Fruit fly (Drosophila melanogaster): Measurements from ENCODE around the gene CG33493.
A peak's percentile ranks its signal among the peaks of the same experiment; 100 is the strongest.

The CG33493 gene

DNA sequence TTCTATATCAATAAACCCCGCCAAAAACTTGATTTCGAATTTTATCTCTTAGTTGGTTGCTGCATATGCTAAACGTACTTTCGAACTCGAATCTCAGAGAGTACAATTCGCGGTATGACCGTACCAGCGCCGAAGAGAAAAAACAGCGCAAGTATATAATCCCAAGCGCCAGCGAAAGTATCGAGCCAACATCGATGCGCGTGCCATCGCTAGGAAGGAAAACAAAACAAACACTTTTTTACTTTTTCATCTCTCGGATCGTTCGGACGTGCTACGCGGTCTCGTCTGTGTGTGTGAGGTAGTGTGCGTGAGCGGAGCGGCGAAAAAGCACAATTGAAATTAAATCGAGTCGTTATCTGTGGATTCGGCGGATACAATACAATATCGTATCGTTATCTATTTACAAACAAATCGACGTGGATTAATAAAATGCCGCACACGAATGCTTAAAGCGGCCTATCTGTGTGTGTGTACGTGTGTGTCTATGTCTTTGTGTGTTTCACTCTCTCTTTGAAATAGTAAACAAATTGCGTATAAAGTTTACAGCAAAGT is 28.4 kb downstream of the CG33493 start, which contains the start of gene simj (continued):
- no peak; the same call in 1 of the 2 replicates for TF ChIP-seq Awh (GFP tag; IDR thresholded peaks at IDR 0.05)
- TF ChIP-seq tin (GFP tag; optimal IDR thresholded peaks at IDR 0.05): peak; percentile 26
- peak; percentile 36 for TF ChIP-seq Side (GFP tag; optimal IDR thresholded peaks at IDR 0.05)
- TF ChIP-seq Vsx1 (GFP tag; optimal IDR thresholded peaks at IDR 0.05): no peak
- peak; percentile 95 for TF ChIP-seq bbx (GFP tag; IDR thresholded peaks at IDR 0.05; ENCODE audit: partially characterized antibody)
- peak; percentile 81 for TF ChIP-seq Dp (GFP tag; optimal IDR thresholded peaks at IDR 0.05)
- peak; percentile 36; the same call in 1 of the 2 replicates for TF ChIP-seq sim (GFP tag; IDR thresholded peaks at IDR 0.05)
- peak; percentile 65 for TF ChIP-seq CG2116 (GFP tag; optimal IDR thresholded peaks at IDR 0.05)
- peak in 1 of 2 experiments; percentile 58 for TF ChIP-seq Eip74EF (GFP tag; optimal IDR thresholded peaks at IDR 0.05)
- peak; percentile 26 for TF ChIP-seq Blimp-1 (GFP tag; optimal IDR thresholded peaks at IDR 0.05)
- no peak; the same call in 2 of the 3 replicates for TF ChIP-seq CG6175 (GFP tag; IDR thresholded peaks at IDR 0.05)
- TF ChIP-seq sd (tag; optimal IDR thresholded peaks at IDR 0.05): peak; percentile 59
- peak; percentile 71 for TF ChIP-seq lbe (GFP tag; optimal IDR thresholded peaks at IDR 0.05)
- no peak for TF ChIP-seq br (optimal IDR thresholded peaks at IDR 0.05)
- TF ChIP-seq unpg (GFP tag; optimal IDR thresholded peaks at IDR 0.05): peak; percentile 52
- TF ChIP-seq CG13123 (GFP tag; optimal IDR thresholded peaks at IDR 0.05): no peak
- no peak for TF ChIP-seq CG8388 (GFP tag; optimal IDR thresholded peaks at IDR 0.05)
- no peak for TF ChIP-seq toy (GFP tag; IDR thresholded peaks at IDR 0.05)
- peak; percentile 65 for TF ChIP-seq caup (GFP tag; optimal IDR thresholded peaks at IDR 0.05; ENCODE audit: severe bottlenecking)
- TF ChIP-seq CG30403 (GFP tag; optimal IDR thresholded peaks at IDR 0.05): peak; percentile 18
- TF ChIP-seq Lpt (GFP tag; optimal IDR thresholded peaks at IDR 0.05): no peak
- no peak for TF ChIP-seq klu (GFP tag; IDR thresholded peaks at IDR 0.05)
- TF ChIP-seq sna (GFP tag; IDR thresholded peaks at IDR 0.05; ENCODE audit: partially characterized antibody): peak; percentile 81
- TF ChIP-seq kni (GFP tag; optimal IDR thresholded peaks at IDR 0.05): peak; percentile 53
- peak; percentile 95 for TF ChIP-seq Med (GFP tag)
- no peak for TF ChIP-seq lov (optimal IDR thresholded peaks at IDR 0.05)
- no peak for TF ChIP-seq lov (GFP tag; IDR thresholded peaks at IDR 0.05)
- TF ChIP-seq ttk (GFP tag; IDR thresholded peaks at IDR 0.05): no peak
- no peak for TF ChIP-seq ap (GFP tag; IDR thresholded peaks at IDR 0.05)
- TF ChIP-seq Meics (GFP tag; optimal IDR thresholded peaks at IDR 0.05): peak; percentile 51
- TF ChIP-seq Sin3A (optimal IDR thresholded peaks at IDR 0.05): peak; percentile 10
- peak; percentile 15 for TF ChIP-seq zen (tag; optimal IDR thresholded peaks at IDR 0.05)
- no peak for TF ChIP-seq CG10431 (GFP tag; optimal IDR thresholded peaks at IDR 0.05)
- TF ChIP-seq CG14710 (tag; optimal IDR thresholded peaks at IDR 0.05): peak; percentile 62
- TF ChIP-seq bcd (GFP tag; optimal IDR thresholded peaks at IDR 0.05): peak; percentile 31
- TF ChIP-seq CG17912 (GFP tag; optimal IDR thresholded peaks at IDR 0.05): peak; percentile 16
- TF ChIP-seq ranshi (GFP tag; IDR thresholded peaks at IDR 0.05): peak; percentile 66; the same call in 1 of the 2 replicates
- TF ChIP-seq Six4 (GFP tag; optimal IDR thresholded peaks at IDR 0.05): no peak
- TF ChIP-seq CG10321 (GFP tag; IDR thresholded peaks at IDR 0.05): no peak
- peak; percentile 94 for TF ChIP-seq CG9797 (GFP tag; optimal IDR thresholded peaks at IDR 0.05)
- TF ChIP-seq Mes4 (GFP tag; optimal IDR thresholded peaks at IDR 0.05): peak; percentile 1
- peak; percentile 23 for TF ChIP-seq CG3281 (GFP tag; optimal IDR thresholded peaks at IDR 0.05)
- TF ChIP-seq crol (GFP tag; IDR thresholded peaks at IDR 0.05): peak; percentile 7; the same call in 1 of the 2 replicates
- peak; percentile 46 for TF ChIP-seq CG9876 (GFP tag; optimal IDR thresholded peaks at IDR 0.05)
- no peak for TF ChIP-seq trh (GFP tag; optimal IDR thresholded peaks at IDR 0.05)
- TF ChIP-seq oc (tag; optimal IDR thresholded peaks at IDR 0.05): peak; percentile 70
- TF ChIP-seq fd102C (GFP tag; optimal IDR thresholded peaks at IDR 0.05): no peak
- TF ChIP-seq CG6813 (GFP tag; optimal IDR thresholded peaks at IDR 0.05): peak; percentile 30
- TF ChIP-seq CG11504 (tag; optimal IDR thresholded peaks at IDR 0.05): peak; percentile 55
- peak; percentile 38 for TF ChIP-seq CG5180 (GFP tag; optimal IDR thresholded peaks at IDR 0.05)

All from whole organism, embryonic.